Worm (Caenorhabditis elegans) whole organism, young adult: ENCODE results near the gene srz-44.
"Not testable (repeated sequence)": the region's sequence is repeated elsewhere in the genome, so short reads cannot be mapped to it uniquely, and the experiment has no call there.

ENCODE experiments used
- C17E4.6 ChIP-seq: fragments of 200-800 bp; sonication (Bioruptor generic); IDR thresholded peaks from 2 replicates; pipeline ENCODE4 v1.3.6; 2022; ENCODE audit warnings: missing genetic modification reagents, missing genetic modification characterization, missing compliant biosample characterization
- F22D6.2 ChIP-seq: sonication (generic microtip); optimal IDR thresholded peaks from 2 replicates; lab custom pipeline; 2016; ENCODE audit warnings: mild to moderate bottlenecking, missing genetic modification characterization, missing compliant biosample characterization
- Y56A3A.18 ChIP-seq: fragments of 200-800 bp; sonication (Bioruptor generic); IDR thresholded peaks from 2 replicates; pipeline ENCODE4 v1.3.6; 2022; ENCODE audit warnings: missing genetic modification reagents, missing genetic modification characterization, missing compliant biosample characterization
- ZK185.1 ChIP-seq: sonication (generic microtip); optimal IDR thresholded peaks from 2 replicates; lab custom pipeline; 2016; ENCODE audit warnings: mild to moderate bottlenecking, missing genetic modification characterization, missing compliant biosample characterization; ENCODE audit not compliant: poor library complexity, severe bottlenecking
- aptf-3 ChIP-seq: fragments of 200-800 bp; sonication (Bioruptor generic); IDR thresholded peaks from 2 replicates; pipeline ENCODE4 v1.3.6; 2022; ENCODE audit warnings: missing genetic modification characterization, missing compliant biosample characterization
- attf-3 ChIP-seq: fragments of 200-800 bp; sonication (Bioruptor generic); conservative IDR thresholded peaks from 2 replicates; pipeline ENCODE4 v1.3.6; 2022; ENCODE audit warnings: missing genetic modification reagents, missing genetic modification characterization, missing compliant biosample characterization
- attf-5 ChIP-seq: fragments of 200-800 bp; sonication (Bioruptor generic); optimal IDR thresholded peaks from 2 replicates; lab custom pipeline; 2018; ENCODE audit warnings: mild to moderate bottlenecking, missing genetic modification characterization, missing compliant biosample characterization
- attf-6 ChIP-seq: fragments of 200-800 bp; sonication (Bioruptor generic); IDR thresholded peaks from 2 replicates; pipeline ENCODE4 v1.3.6; 2022; ENCODE audit warnings: missing genetic modification reagents, missing genetic modification characterization, missing compliant biosample characterization
- cebp-1 ChIP-seq, 2 experiments: fragments of 200-800 bp in 1 of 2; sonication (Bioruptor generic) in 1 of 2; sonication (generic microtip) in 1 of 2; IDR thresholded peaks in 1 of 2; optimal IDR thresholded peaks in 1 of 2; 2 replicates each; pipeline versions ENCODE4 v1.3.6 to Lab custom; 2017 to 2022; ENCODE audit warnings: missing compliant biosample characterization in 2 of 2, missing genetic modification characterization in 2 of 2, mild to moderate bottlenecking in 1 of 2, missing genetic modification reagents in 1 of 2, moderate library complexity in 1 of 2
- ceh-27 ChIP-seq: fragments of 200-800 bp; sonication (Bioruptor generic); optimal IDR thresholded peaks from 2 replicates; lab custom pipeline; 2018; ENCODE audit warnings: mild to moderate bottlenecking, missing genetic modification characterization, moderate library complexity, missing compliant biosample characterization
- ceh-40 ChIP-seq: fragments of 200-800 bp; sonication (Bioruptor generic); IDR thresholded peaks from 2 replicates; pipeline ENCODE4 v1.3.6; 2022; ENCODE audit warnings: missing genetic modification characterization, missing compliant biosample characterization
- ceh-79 ChIP-seq: sonication (generic microtip); optimal IDR thresholded peaks from 2 replicates; lab custom pipeline; 2017; ENCODE audit warnings: mild to moderate bottlenecking, missing genetic modification characterization, missing compliant biosample characterization
- chd-7 ChIP-seq: sonication (generic microtip); optimal IDR thresholded peaks from 2 replicates; lab custom pipeline; 2016; ENCODE audit warnings: mild to moderate bottlenecking, missing genetic modification characterization, moderate library complexity, missing compliant biosample characterization
- ekl-4 ChIP-seq: fragments of 200-800 bp; sonication (Bioruptor generic); IDR thresholded peaks from 2 replicates; pipeline ENCODE4 v1.3.6; 2022; ENCODE audit warnings: missing genetic modification reagents, missing genetic modification characterization, missing compliant biosample characterization
- gei-17 ChIP-seq: fragments of 200-800 bp; sonication (Bioruptor generic); optimal IDR thresholded peaks from 2 replicates; lab custom pipeline; 2018; ENCODE audit warnings: mild to moderate bottlenecking, missing genetic modification characterization, missing compliant biosample characterization
- lin-35 ChIP-seq, 3 experiments: fragments of 150-350 bp in 2 of 3; sonication (generic microtip) in 1 of 3; optimal IDR thresholded peaks; 2 replicates each; lab custom pipeline; 2014 to 2018; ENCODE audit warnings: missing biosample characterization in 3 of 3, missing genetic modification characterization in 3 of 3, missing genetic modification reagents in 3 of 3
- lin-40 ChIP-seq: sonication (generic microtip); optimal IDR thresholded peaks from 2 replicates; lab custom pipeline; 2016; ENCODE audit warnings: missing genetic modification characterization, mild to moderate bottlenecking, missing compliant biosample characterization, missing genotype, missing genetic modification reagents
- lir-1 ChIP-seq: fragments of 200-800 bp; sonication (Bioruptor generic); conservative IDR thresholded peaks from 2 replicates; pipeline ENCODE4 v1.3.6; 2022; ENCODE audit warnings: missing genetic modification reagents, missing genetic modification characterization, missing compliant biosample characterization
- madf-8 ChIP-seq: fragments of 200-800 bp; sonication (Bioruptor generic); conservative IDR thresholded peaks from 2 replicates; pipeline ENCODE4 v1.3.6; 2022; ENCODE audit warnings: missing genetic modification reagents, missing genetic modification characterization, missing compliant biosample characterization
- nhr-80 ChIP-seq: sonication (generic microtip); optimal IDR thresholded peaks from 2 replicates; lab custom pipeline; 2016; ENCODE audit warnings: missing genetic modification characterization, missing compliant biosample characterization
- snpc-4 ChIP-seq, 5 experiments: fragments of 150-350 bp in 1 of 5; sonication (generic microtip) in 4 of 5; optimal IDR thresholded peaks; 2 replicates each; lab custom pipeline; 2014 to 2018; ENCODE audit warnings: missing genetic modification characterization in 5 of 5, missing biosample characterization in 3 of 5, antibody characterized with exemption in 2 of 5, mild to moderate bottlenecking in 2 of 5, missing compliant biosample characterization in 2 of 5, missing genotype in 2 of 5, moderate library complexity in 2 of 5, missing genetic modification reagents in 1 of 5
- tlf-1 ChIP-seq: fragments of 200-800 bp; sonication (Bioruptor generic); optimal IDR thresholded peaks from 2 replicates; lab custom pipeline; 2018; ENCODE audit warnings: mild to moderate bottlenecking, missing genetic modification characterization, missing compliant biosample characterization
- xnd-1 ChIP-seq: sonication (generic microtip); optimal IDR thresholded peaks from 2 replicates; lab custom pipeline; 2016; ENCODE audit warnings: missing genotype, missing genetic modification reagents, missing genetic modification characterization, missing compliant biosample characterization
- ztf-26 ChIP-seq: sonication (generic microtip); optimal IDR thresholded peaks from 2 replicates; lab custom pipeline; 2017; ENCODE audit warnings: missing genetic modification characterization, missing compliant biosample characterization

srz-44 gene

DNA sequence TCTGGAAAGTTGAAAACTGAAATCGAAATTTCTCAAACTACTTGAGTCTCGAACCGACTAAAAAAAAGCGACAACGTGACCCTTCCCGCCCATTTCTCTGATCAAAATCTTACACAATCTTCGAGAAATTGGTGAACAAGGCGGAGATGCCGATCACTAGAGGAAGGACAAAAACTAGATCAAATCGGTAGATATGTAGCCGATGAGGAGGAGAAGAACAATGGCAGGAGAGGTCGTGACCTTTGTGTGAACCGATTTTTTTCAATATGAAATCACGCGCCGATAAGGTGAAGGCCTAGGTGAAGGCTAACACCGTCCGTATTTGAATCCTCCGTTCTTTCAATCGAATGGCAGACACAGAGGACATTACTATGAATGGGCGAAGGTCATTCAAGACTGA lies 22.2 kb upstream of the srz-44 start:
- TF ChIP-seq ZK185.1 (tag; lab: Kevin White, UChicago) (peak; percentile 10), lin-40 (peak; percentile 25), ztf-26 (tag; lab: Kevin White, UChicago) (peak; percentile 46), tlf-1 (GFP tag; lab: Kevin White, UChicago) (no peak)
- TF ChIP-seq, all 124 proteins: peak for 3

DNA sequence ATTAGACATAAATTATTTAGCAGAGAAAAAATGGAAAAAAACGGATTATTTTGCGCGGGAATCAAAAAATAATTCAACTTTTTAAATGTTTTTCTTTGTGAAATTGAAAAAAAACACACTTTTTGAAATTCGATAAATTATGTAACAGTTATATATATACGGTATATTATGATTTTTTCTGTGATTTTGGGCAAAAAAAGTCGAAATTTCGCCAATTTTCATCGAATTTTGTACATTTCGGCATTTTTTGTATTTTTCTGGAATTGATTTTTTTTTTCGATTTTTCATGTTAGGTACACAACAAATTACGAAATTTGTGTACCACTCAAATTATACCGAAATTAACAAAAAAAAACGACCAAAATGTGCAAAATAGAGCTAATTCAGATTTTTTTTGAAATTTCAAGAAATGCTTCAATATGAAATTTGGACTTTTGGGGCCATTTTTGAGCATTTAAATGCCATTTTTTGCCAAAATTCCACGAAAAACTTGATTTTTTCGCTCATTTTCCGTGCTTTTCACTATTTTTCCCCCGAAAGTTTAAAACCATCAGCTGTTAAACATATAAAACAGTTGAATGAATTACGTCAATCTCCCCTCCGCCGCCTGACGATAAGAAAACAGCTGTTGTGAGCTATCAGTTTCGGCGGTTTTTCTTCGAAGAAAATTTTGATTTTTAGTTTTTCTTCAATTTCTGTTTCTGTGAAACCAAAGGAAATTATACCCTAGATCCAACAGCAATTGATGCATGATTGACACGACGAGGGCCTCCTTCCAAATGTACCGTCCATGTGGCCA lies 19.7 kb upstream of the srz-44 start:
- no peak for TF ChIP-seq C17E4.6
- no peak for TF ChIP-seq ceh-40 (GFP tag; lab: Robert Waterston, UW)
- TF ChIP-seq nhr-80 (tag; lab: Kevin White, UChicago), result peak; percentile 3

DNA sequence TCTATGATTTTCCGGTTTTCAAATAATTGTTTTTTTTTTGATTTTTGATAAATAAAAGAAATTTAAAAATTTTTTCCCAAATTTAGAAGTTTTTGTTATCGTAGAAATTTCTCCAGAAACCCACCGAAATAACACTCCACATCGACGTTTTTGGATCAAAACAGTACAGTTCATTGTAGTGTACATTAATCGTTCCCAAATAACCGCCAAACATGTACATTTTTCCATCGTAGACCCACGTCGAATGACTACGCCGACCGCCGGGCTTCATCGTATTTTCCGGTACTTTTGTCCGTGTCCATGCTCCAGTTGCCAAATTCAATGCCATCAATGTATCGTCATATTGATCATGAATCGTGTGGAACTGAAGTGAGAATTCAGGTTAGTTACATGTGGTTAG lies 15.4 kb upstream of the srz-44 start, which contains the start of gene F53E4.2:
TSS of gene F53E4.2 (plus strand) at position 301 of the 400 bp plus-strand sequence.
- TF ChIP-seq attf-5 (GFP tag; lab: Kevin White, UChicago) (no peak), aptf-3 (GFP tag; lab: Robert Waterston, UW) (no peak), lin-35 (GFP tag; optimal IDR thresholded peaks at IDR 0.05; lab: Kevin White, UChicago) (no peak), ceh-79 (tag; lab: Kevin White, UChicago) (no peak)

DNA sequence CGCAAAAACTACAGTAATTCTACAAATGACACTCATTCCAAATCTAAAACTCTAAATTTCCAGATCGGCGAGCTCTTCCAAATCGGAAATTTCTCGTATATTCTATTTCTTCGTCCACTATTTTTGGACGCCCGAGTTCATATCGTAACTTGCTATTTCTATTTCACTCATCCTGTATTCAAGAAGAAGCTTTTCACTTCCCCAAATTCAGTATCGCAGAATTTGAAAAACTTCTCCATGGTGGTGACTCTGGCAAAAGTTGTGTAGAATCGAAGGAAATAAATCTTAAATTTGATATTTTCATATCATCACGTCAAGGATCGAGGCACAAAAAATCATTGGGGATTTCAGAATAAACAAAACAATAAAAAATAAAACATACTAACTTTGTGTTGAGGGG lies 13.4 kb upstream of the srz-44 start:
- TF ChIP-seq Y56A3A.18 (no peak), ekl-4 (peak; percentile 49; the same call in 1 of the 2 replicates), snpc-4 (GFP tag; optimal IDR thresholded peaks at IDR 0.05; lab: Kevin White, UChicago) (no peak), snpc-4 (tag; optimal IDR thresholded peaks at IDR 0.05; lab: Kevin White, UChicago) (no peak), cebp-1 (GFP tag; IDR thresholded peaks at IDR 0.05; lab: Robert Waterston, UW) (no peak), cebp-1 (tag; optimal IDR thresholded peaks at IDR 0.05; lab: Kevin White, UChicago) (peak; percentile 42), attf-3 (GFP tag; lab: Robert Waterston, UW) (0 out of 2 replicates have a peak, but pooled peaks have one; percentile 27), attf-6 (0 out of 2 replicates have a peak, but pooled peaks have one; percentile 15)
- TF ChIP-seq, all 124 proteins: peak for 4

DNA sequence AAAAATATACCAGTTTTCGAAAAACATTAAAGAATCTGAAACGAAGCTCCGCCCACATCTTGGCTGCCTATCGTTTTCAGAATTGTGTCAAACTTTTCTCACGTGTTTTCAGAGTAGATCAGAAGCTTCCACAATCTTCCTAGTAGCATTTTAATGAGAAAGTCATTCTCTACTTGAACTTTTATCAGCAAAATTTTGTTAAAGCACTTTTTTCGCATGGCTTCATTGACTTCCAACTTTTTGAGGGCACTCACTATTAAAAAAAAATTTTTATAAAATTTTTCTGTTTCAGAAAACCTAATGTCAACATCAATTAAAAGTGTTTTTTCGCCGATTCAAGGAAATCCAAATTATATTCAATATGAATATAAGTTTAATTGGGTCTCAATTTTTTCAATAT lies 11.4 kb upstream of the srz-44 start, which contains the start of gene sru-42:
TSS of gene sru-42 (plus strand) at position 301 of the 400 bp plus-strand sequence.
- TF ChIP-seq cebp-1 (GFP tag; IDR thresholded peaks at IDR 0.05; lab: Robert Waterston, UW), result no peak
- TF ChIP-seq cebp-1 (tag; optimal IDR thresholded peaks at IDR 0.05; lab: Kevin White, UChicago), result no peak
- TF ChIP-seq gei-17 (GFP tag; lab: Kevin White, UChicago), result no peak
- TF ChIP-seq madf-8 (GFP tag; lab: Robert Waterston, UW), result no peak
- TF ChIP-seq ceh-27 (GFP tag; lab: Kevin White, UChicago), result no peak
- no peak for TF ChIP-seq tlf-1 (GFP tag; lab: Kevin White, UChicago)
- no peak for TF ChIP-seq ceh-40 (GFP tag; lab: Robert Waterston, UW)
- TF ChIP-seq chd-7 (tag; lab: Kevin White, UChicago), result no peak
- TF ChIP-seq F22D6.2, result no peak
- TF ChIP-seq, all 124 proteins: peak for 0

DNA sequence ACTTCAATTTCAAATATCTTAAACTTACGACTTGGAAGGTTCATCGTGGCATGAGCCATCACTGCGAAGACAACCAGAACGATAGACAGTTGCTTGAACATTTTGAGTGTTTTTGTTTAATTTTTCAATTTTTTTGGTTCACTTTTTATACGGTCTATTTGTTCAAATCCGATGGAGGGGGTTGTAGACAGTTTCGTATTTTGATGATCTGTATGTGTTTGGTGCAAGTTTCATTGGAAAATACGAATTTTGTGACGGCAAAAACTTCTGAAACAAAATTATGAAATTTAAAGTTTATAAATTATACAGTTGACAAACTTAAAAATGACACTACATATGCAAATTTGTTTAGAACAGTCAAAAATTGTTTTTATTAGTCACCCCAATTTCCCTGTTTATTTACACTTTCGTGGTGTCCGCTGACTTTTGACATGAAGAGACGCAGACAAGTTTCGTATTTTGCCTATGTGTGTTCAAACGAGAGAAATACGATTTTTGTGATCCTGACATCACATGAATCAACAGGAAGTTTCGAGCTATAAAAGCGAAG lies 8.9 kb upstream of the srz-44 start, which contains the start of the genes C55A1.7 and C55A1.6:
TSS of gene C55A1.7 (minus strand) at position 101 of the 550 bp plus-strand sequence.
TSS of gene C55A1.6 (plus strand) at position 500 of the 550 bp plus-strand sequence.
- not testable (repeated sequence) for TF ChIP-seq lir-1 (GFP tag; lab: Robert Waterston, UW); cebp-1 (GFP tag; IDR thresholded peaks at IDR 0.05; lab: Robert Waterston, UW); cebp-1 (tag; optimal IDR thresholded peaks at IDR 0.05; lab: Kevin White, UChicago); xnd-1 (tag; lab: Kevin White, UChicago)
